Fruit fly (Drosophila melanogaster) whole organism, prepupa: ENCODE data around the gene Cmtr1.

Source experiments
- CG10631 ChIP-seq: fragments of 200-800 bp; sonication (Bioruptor generic); optimal IDR thresholded peaks from 2 replicates; lab custom pipeline; 2016; ENCODE audit warnings: missing biosample characterization, missing genetic modification characterization
- CG8632 ChIP-seq: fragments of 200-800 bp; sonication (Bioruptor generic); optimal IDR thresholded peaks from 3 replicates; lab custom pipeline; 2016; ENCODE audit warnings: missing biosample characterization, missing genetic modification characterization
- Hr4 ChIP-seq: fragments of 200-800 bp; sonication (Bioruptor generic); optimal IDR thresholded peaks from 3 replicates; lab custom pipeline; 2016; ENCODE audit warnings: missing biosample characterization, missing genetic modification characterization

- no peak for TF ChIP-seq Hr4 (GFP tag; lab: Kevin White, UChicago)
- no peak for TF ChIP-seq CG10631 (GFP tag; lab: Kevin White, UChicago)
- TF ChIP-seq CG8632 (GFP tag; lab: Kevin White, UChicago), result no peak
Observed at dm6 chrX:4089012-4089649, 11.7 kb downstream of the Cmtr1 start.
